Fruit fly (Drosophila melanogaster): Measurements from ENCODE around the gene Sgs8.

Sgs8 gene

DNA sequence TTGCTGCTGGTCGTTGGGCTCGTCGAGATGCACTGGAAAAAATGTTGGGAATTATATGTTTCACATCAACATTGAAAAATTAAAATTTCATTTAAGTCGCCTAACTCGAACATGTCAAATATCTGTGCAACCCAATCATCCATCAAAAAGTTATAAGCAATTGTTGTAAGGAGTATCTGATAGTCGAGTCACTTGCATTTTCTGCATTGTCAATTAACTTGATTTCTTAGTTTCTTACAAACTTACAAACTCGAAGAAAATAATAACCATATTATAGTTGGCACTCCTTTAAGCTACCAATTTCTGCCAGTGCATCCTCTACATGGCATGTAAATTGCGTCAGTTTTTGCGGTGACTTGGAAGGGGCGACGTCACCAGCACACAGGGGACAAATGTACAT is 26.1 kb downstream of the Sgs8 start (continued):
- TF ChIP-seq Spps (tag; optimal IDR thresholded peaks at IDR 0.05) (no peak), sug (tag; optimal IDR thresholded peaks at IDR 0.05) (no peak), trh (GFP tag; optimal IDR thresholded peaks at IDR 0.05) (no peak), esg (GFP tag; conservative IDR thresholded peaks at IDR 0.05) (0 out of 2 replicates have a peak, but pooled peaks have one; percentile 36), salm (tag; optimal IDR thresholded peaks at IDR 0.05) (no peak), CG7987 (GFP tag; optimal IDR thresholded peaks at IDR 0.05) (no peak), Dad (GFP tag; optimal IDR thresholded peaks at IDR 0.05) (no peak), Dip2 (GFP tag; IDR thresholded peaks at IDR 0.05) (no peak), fu2 (GFP tag; optimal IDR thresholded peaks at IDR 0.05) (no peak), E2f2 (GFP tag; IDR thresholded peaks at IDR 0.05) (no peak), CG9817 (tag; optimal IDR thresholded peaks at IDR 0.05) (no peak), scrt (GFP tag; optimal IDR thresholded peaks at IDR 0.05) (no peak), CG9609 (GFP tag; optimal IDR thresholded peaks at IDR 0.05) (peak; percentile 27), Dfd (GFP tag; optimal IDR thresholded peaks at IDR 0.05) (no peak), croc (GFP tag; conservative IDR thresholded peaks at IDR 0.05) (no peak), fd64A (GFP tag; optimal IDR thresholded peaks at IDR 0.05) (no peak), CG8944 (GFP tag; optimal IDR thresholded peaks at IDR 0.05) (peak; percentile 15), CG6765 (GFP tag; optimal IDR thresholded peaks at IDR 0.05) (no peak), sens (GFP tag) (peak; percentile 79), lov (optimal IDR thresholded peaks at IDR 0.05) (no peak), lov (GFP tag; IDR thresholded peaks at IDR 0.05) (no peak), kay (GFP tag; optimal IDR thresholded peaks at IDR 0.05) (no peak), Hmx (GFP tag; optimal IDR thresholded peaks at IDR 0.05) (no peak), row (GFP tag; IDR thresholded peaks at IDR 0.05) (peak; percentile 39; the same call in 2 of the 3 replicates), tna (GFP tag; IDR thresholded peaks at IDR 0.05; ENCODE audit: partially characterized antibody) (peak; percentile 27; the same call in 1 of the 2 replicates), CG3407 (GFP tag; optimal IDR thresholded peaks at IDR 0.05) (peak; percentile 14), H2.0 (GFP tag; IDR thresholded peaks at IDR 0.05) (no peak; the same call in 1 of the 2 replicates), gfzf (GFP tag; optimal IDR thresholded peaks at IDR 0.05) (no peak), grn (GFP tag; optimal IDR thresholded peaks at IDR 0.05) (no peak), al (GFP tag; IDR thresholded peaks at IDR 0.05) (no peak), CG17912 (GFP tag; optimal IDR thresholded peaks at IDR 0.05) (no peak), sqz (GFP tag; optimal IDR thresholded peaks at IDR 0.05) (peak; percentile 1), dm (GFP tag; optimal IDR thresholded peaks at IDR 0.05) (no peak), sd (tag; optimal IDR thresholded peaks at IDR 0.05) (no peak), CG18599 (GFP tag; optimal IDR thresholded peaks at IDR 0.05) (peak; percentile 56), CG32767 (GFP tag; IDR thresholded peaks at IDR 0.05) (no peak), CG31224 (GFP tag; IDR thresholded peaks at IDR 0.05) (no peak), Rx (GFP tag; IDR thresholded peaks at IDR 0.05) (no peak), HLHmδ (GFP tag; optimal IDR thresholded peaks at IDR 0.05) (no peak), ftz-f1 (GFP tag; optimal IDR thresholded peaks at IDR 0.05) (no peak), CG10431 (GFP tag; optimal IDR thresholded peaks at IDR 0.05) (peak; percentile 98), onecut (GFP tag; IDR thresholded peaks at IDR 0.05) (no peak), stwl (tag; optimal IDR thresholded peaks at IDR 0.05) (no peak), CG5180 (GFP tag; optimal IDR thresholded peaks at IDR 0.05) (no peak), sr (GFP tag; IDR thresholded peaks at IDR 0.05) (no peak), h (optimal IDR thresholded peaks at IDR 0.05) (no peak), Sox102F (GFP tag; optimal IDR thresholded peaks at IDR 0.05) (peak; percentile 63), CG11093 (GFP tag; IDR thresholded peaks at IDR 0.05) (0 out of 3 replicates have a peak, but pooled peaks have one; percentile 28), lab (GFP tag; optimal IDR thresholded peaks at IDR 0.05) (peak; percentile 55), CG8388 (GFP tag; optimal IDR thresholded peaks at IDR 0.05) (peak; percentile 45), Sox100B (GFP tag; optimal IDR thresholded peaks at IDR 0.05) (peak; percentile 48), hkb (optimal IDR thresholded peaks at IDR 0.05) (no peak), hkb (GFP tag; IDR thresholded peaks at IDR 0.05) (peak; percentile 33; the same call in 1 of the 2 replicates)
